Fruit fly (Drosophila melanogaster): Measurements from ENCODE around the gene Pli.

Pli gene

DNA sequence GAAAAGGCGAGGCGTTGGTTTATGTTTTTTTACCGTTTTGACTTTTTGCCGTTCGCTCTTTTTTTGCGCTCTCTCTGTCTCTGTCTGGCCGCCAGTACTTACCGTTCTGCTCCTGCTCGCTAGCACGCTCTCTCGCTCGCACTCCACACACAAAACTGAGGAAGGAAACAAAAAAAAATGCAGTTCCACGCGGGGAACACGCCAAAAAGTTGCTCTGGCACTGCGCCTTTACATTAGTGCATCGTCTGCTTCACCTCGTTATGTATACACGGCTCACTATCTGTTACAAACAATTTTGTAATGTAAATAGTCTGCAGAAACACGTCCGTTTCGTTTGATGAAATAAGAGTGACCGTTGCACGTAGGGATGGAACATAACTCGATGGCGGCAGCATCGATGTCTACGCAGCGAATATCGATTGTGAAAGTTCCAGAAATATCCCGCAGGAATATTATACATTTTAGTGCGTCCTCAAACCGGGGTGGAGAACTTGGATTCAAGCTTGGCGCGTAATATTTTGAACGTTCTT is 70.9 kb downstream of the Pli start, which contains the start of the genes CG33111 and eIF4G2 (continued):
- TF ChIP-seq lab (GFP tag; optimal IDR thresholded peaks at IDR 0.05) (no peak), CG17361 (GFP tag; IDR thresholded peaks at IDR 0.05) (no peak), Jarid2 (GFP tag; optimal IDR thresholded peaks at IDR 0.05) (peak; percentile 66), dimm (GFP tag; IDR thresholded peaks at IDR 0.05) (no peak), CG17385 (GFP tag; optimal IDR thresholded peaks at IDR 0.05) (peak; percentile 35), CG6813 (GFP tag; optimal IDR thresholded peaks at IDR 0.05) (no peak), bbx (GFP tag; IDR thresholded peaks at IDR 0.05; ENCODE audit: partially characterized antibody) (peak; percentile 84), CG1233 (GFP tag; optimal IDR thresholded peaks at IDR 0.05) (peak; percentile 34), CG13424 (tag; optimal IDR thresholded peaks at IDR 0.05) (peak; percentile 33), CG16815 (GFP tag; optimal IDR thresholded peaks at IDR 0.05) (no peak), vvl (GFP tag; IDR thresholded peaks at IDR 0.05) (peak; percentile 66; the same call in 1 of the 2 replicates), Eip74EF (GFP tag; optimal IDR thresholded peaks at IDR 0.05) (peak in 1 of 2 experiments; percentile 38), Blimp-1 (GFP tag; optimal IDR thresholded peaks at IDR 0.05) (peak; percentile 21), Hsf (GFP tag; optimal IDR thresholded peaks at IDR 0.05) (peak; percentile 65)

DNA sequence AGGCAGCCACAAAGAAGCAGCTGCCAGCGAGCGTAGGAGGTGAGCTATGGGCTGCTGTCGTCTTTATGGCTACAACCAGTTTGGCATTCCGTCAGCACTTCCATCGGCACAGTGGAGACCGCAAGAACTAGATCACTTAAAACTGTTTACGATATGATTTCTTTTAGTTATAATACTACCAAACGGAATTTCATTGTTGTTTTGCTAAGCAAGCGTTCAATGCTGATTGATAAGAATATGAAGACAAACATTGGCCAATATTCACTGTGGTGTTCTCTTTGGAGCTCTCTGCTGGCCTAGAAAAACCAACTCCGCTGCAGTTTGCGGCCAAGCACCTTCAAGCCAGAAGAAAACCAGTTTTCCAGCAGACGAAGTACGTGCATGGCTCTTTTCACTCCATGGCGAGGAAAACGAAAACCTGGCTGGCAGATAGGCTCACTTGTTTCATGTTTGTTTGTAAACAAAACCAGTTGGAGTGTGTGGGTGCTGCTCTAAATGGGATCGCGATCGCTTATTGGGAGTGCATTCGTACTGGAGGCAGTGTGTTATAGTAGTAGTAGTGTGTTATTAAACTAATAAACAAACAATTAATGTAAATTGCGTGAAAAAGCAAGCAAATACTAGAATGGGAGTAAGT is 72.2 kb downstream of the Pli start:
- TF ChIP-seq bcd (GFP tag; optimal IDR thresholded peaks at IDR 0.05) (no peak), lilli (GFP tag; optimal IDR thresholded peaks at IDR 0.05) (peak; percentile 23), pfk (GFP tag; optimal IDR thresholded peaks at IDR 0.05) (peak; percentile 5), Blimp-1 (GFP tag; optimal IDR thresholded peaks at IDR 0.05) (peak; percentile 40), Med (GFP tag) (peak; percentile 77), chm (GFP tag; IDR thresholded peaks at IDR 0.05) (peak; percentile 26; the same call in 1 of the 2 replicates), mam (GFP tag; optimal IDR thresholded peaks at IDR 0.05) (peak; percentile 8), CG10654 (GFP tag; optimal IDR thresholded peaks at IDR 0.05) (no peak), vvl (GFP tag; IDR thresholded peaks at IDR 0.05) (0 out of 2 replicates have a peak, but pooled peaks have one; percentile 50), CG16863 (GFP tag; optimal IDR thresholded peaks at IDR 0.05) (peak; percentile 6), ATbp (GFP tag; optimal IDR thresholded peaks at IDR 0.05) (peak; percentile 49), pan (optimal IDR thresholded peaks at IDR 0.05) (no peak), pan (GFP tag; optimal IDR thresholded peaks at IDR 0.05 in 1 of 2, IDR thresholded peaks at IDR 0.05 in 1 of 2) (peak in 1 of 2 experiments; percentile 35), CG10543 (GFP tag; optimal IDR thresholded peaks at IDR 0.05) (peak; percentile 26), hth (optimal IDR thresholded peaks at IDR 0.05) (no peak), CG5953 (GFP tag; IDR thresholded peaks at IDR 0.05) (0 out of 2 replicates have a peak, but pooled peaks have one; percentile 6), CHES-1-like (GFP tag; optimal IDR thresholded peaks at IDR 0.05) (no peak), CG17829 (tag; optimal IDR thresholded peaks at IDR 0.05) (peak; percentile 6), sr (GFP tag; IDR thresholded peaks at IDR 0.05) (peak; percentile 50; the same call in 2 of the 3 replicates), fd64A (GFP tag; optimal IDR thresholded peaks at IDR 0.05) (peak; percentile 27), Six4 (GFP tag; optimal IDR thresholded peaks at IDR 0.05) (peak; percentile 18), HLH54F (GFP tag; optimal IDR thresholded peaks at IDR 0.05) (no peak), chinmo (GFP tag; IDR thresholded peaks at IDR 0.05; ENCODE audit: partially characterized antibody) (peak; percentile 77; the same call in 3 of the 4 replicates), kni (GFP tag; optimal IDR thresholded peaks at IDR 0.05) (peak; percentile 89), Atf-2 (GFP tag; optimal IDR thresholded peaks at IDR 0.05) (peak; percentile 15), al (GFP tag; IDR thresholded peaks at IDR 0.05) (no peak), CG10959 (GFP tag; IDR thresholded peaks at IDR 0.05) (no peak), prd (optimal IDR thresholded peaks at IDR 0.05) (no peak), prd (GFP tag; IDR thresholded peaks at IDR 0.05) (peak; percentile 31; the same call in 1 of the 3 replicates), Awh (GFP tag; IDR thresholded peaks at IDR 0.05) (0 out of 2 replicates have a peak, but pooled peaks have one; percentile 15), hkb (optimal IDR thresholded peaks at IDR 0.05) (no peak), hkb (GFP tag; IDR thresholded peaks at IDR 0.05) (peak; percentile 68), CG3847 (GFP tag; IDR thresholded peaks at IDR 0.05) (0 out of 2 replicates have a peak, but pooled peaks have one; percentile 10), CrebB (tag; optimal IDR thresholded peaks at IDR 0.05) (peak; percentile 4), CG17328 (GFP tag; IDR thresholded peaks at IDR 0.05) (peak; percentile 34; the same call in 1 of the 2 replicates), CG11695 (GFP tag; IDR thresholded peaks at IDR 0.05) (no peak)

Measured in whole organism, embryonic.